Fruit fly (Drosophila melanogaster) whole organism, embryonic: ENCODE data around the gene TotB.

Experiments
- Bdp1 ChIP-seq: fragments of 200-800 bp; sonication (Bioruptor generic); optimal IDR thresholded peaks from 3 replicates; lab custom pipeline; 2016; ENCODE audit warnings: missing biosample characterization, missing genetic modification characterization
- Bteb2 ChIP-seq: fragments of 200-800 bp; sonication (Bioruptor generic); optimal IDR thresholded peaks from 2 replicates; lab custom pipeline; 2016; ENCODE audit warnings: missing biosample characterization, missing genetic modification characterization
- CG10543 ChIP-seq: fragments of 200-800 bp; sonication (Bioruptor generic); optimal IDR thresholded peaks from 3 replicates; lab custom pipeline; 2017; ENCODE audit warnings: missing biosample characterization, mild to moderate bottlenecking, missing genetic modification characterization, moderate library complexity
- CG11696 ChIP-seq: fragments of 200-800 bp; sonication (Bioruptor generic); IDR thresholded peaks from 2 replicates; pipeline ENCODE4 v1.3.6; 2022; ENCODE audit warnings: missing biosample characterization, missing genetic modification characterization
- CG12391 ChIP-seq: fragments of 200-800 bp; sonication (Bioruptor generic); optimal IDR thresholded peaks from 3 replicates; lab custom pipeline; 2018; ENCODE audit warnings: missing biosample characterization, mild to moderate bottlenecking, missing genetic modification characterization, moderate library complexity
- CG12769 ChIP-seq: fragments of 200-800 bp; sonication (Bioruptor generic); optimal IDR thresholded peaks from 2 replicates; lab custom pipeline; 2019; ENCODE audit warnings: missing biosample characterization, mild to moderate bottlenecking, missing genetic modification characterization, moderate library complexity
- CG15479 ChIP-seq: fragments of 200-800 bp; sonication (Bioruptor generic); optimal IDR thresholded peaks from 3 replicates; lab custom pipeline; 2019; ENCODE audit warnings: missing biosample characterization, mild to moderate bottlenecking, missing genetic modification characterization, moderate library complexity
- CG16863 ChIP-seq: fragments of 200-800 bp; sonication (Bioruptor generic); optimal IDR thresholded peaks from 3 replicates; lab custom pipeline; 2016; ENCODE audit warnings: missing biosample characterization, missing genetic modification characterization
- CG17328 ChIP-seq: fragments of 200-800 bp; sonication (Bioruptor generic); IDR thresholded peaks from 2 replicates; pipeline ENCODE4 v1.3.6; 2022; ENCODE audit warnings: missing biosample characterization, missing genetic modification characterization
- CG17829 ChIP-seq: fragments of 200-800 bp; optimal IDR thresholded peaks from 2 replicates; lab custom pipeline; 2019; ENCODE audit warnings: missing biosample characterization, mild to moderate bottlenecking, missing genetic modification characterization, moderate library complexity
- CG32532 ChIP-seq: fragments of 200-800 bp; sonication (Bioruptor generic); IDR thresholded peaks from 2 replicates; pipeline ENCODE4 v1.3.6; 2022; ENCODE audit warnings: missing biosample characterization, missing genetic modification characterization
- CG32772 ChIP-seq: fragments of 200-800 bp; sonication (Bioruptor generic); IDR thresholded peaks from 2 replicates; pipeline ENCODE4 v1.3.6; 2022; ENCODE audit warnings: missing biosample characterization, missing genetic modification characterization
- CG34376 ChIP-seq: fragments of 200-800 bp; sonication (Bioruptor generic); optimal IDR thresholded peaks from 2 replicates; lab custom pipeline; 2018; ENCODE audit warnings: missing biosample characterization, mild to moderate bottlenecking, missing genetic modification characterization
- CG4360 ChIP-seq: fragments of 200-800 bp; sonication (Bioruptor generic); IDR thresholded peaks from 2 replicates; pipeline ENCODE4 v1.3.6; 2022; ENCODE audit warnings: missing biosample characterization, missing genetic modification characterization
- CG7786 ChIP-seq: fragments of 200-800 bp; sonication (Bioruptor generic); optimal IDR thresholded peaks from 2 replicates; lab custom pipeline; 2016; ENCODE audit warnings: missing biosample characterization, missing genetic modification characterization
- CG7963 ChIP-seq: fragments of 200-800 bp; sonication (Bioruptor generic); IDR thresholded peaks from 3 replicates; pipeline ENCODE4 v1.3.6; 2022; ENCODE audit warnings: missing biosample characterization, missing genetic modification characterization; ENCODE audit not compliant: partially characterized antibody
- CG8944 ChIP-seq: fragments of 200-800 bp; sonication (Bioruptor generic); optimal IDR thresholded peaks from 3 replicates; lab custom pipeline; 2016; ENCODE audit warnings: missing biosample characterization, missing genetic modification characterization
- CG9727 ChIP-seq: fragments of 200-800 bp; sonication (Bioruptor generic); optimal IDR thresholded peaks from 3 replicates; lab custom pipeline; 2017; ENCODE audit warnings: missing biosample characterization, mild to moderate bottlenecking, missing genetic modification characterization
- Dbx ChIP-seq: fragments of 200-800 bp; sonication (Bioruptor generic); IDR thresholded peaks from 3 replicates; pipeline ENCODE4 v1.3.6; 2022; ENCODE audit warnings: missing biosample characterization, missing genetic modification characterization
- Deaf1 ChIP-seq: fragments of 200-800 bp; optimal IDR thresholded peaks from 3 replicates; lab custom pipeline; 2019; ENCODE audit warnings: missing biosample characterization, mild to moderate bottlenecking, missing genetic modification characterization, moderate library complexity
- Ets97D ChIP-seq: fragments of 200-800 bp; sonication (Bioruptor generic); optimal IDR thresholded peaks from 3 replicates; lab custom pipeline; 2016; ENCODE audit warnings: missing biosample characterization, missing genetic modification characterization
- HLH54F ChIP-seq: fragments of 200-800 bp; sonication (Bioruptor generic); optimal IDR thresholded peaks from 3 replicates; lab custom pipeline; 2016; ENCODE audit warnings: missing biosample characterization, missing genetic modification characterization
- Hand ChIP-seq: fragments of 200-800 bp; sonication (Bioruptor generic); optimal IDR thresholded peaks from 2 replicates; lab custom pipeline; 2017; ENCODE audit warnings: mild to moderate bottlenecking, missing biosample characterization, missing genetic modification reagents, missing genetic modification characterization
- Lhr ChIP-seq: fragments of 200-800 bp; sonication (Bioruptor generic); optimal IDR thresholded peaks from 3 replicates; lab custom pipeline; 2017; ENCODE audit warnings: mild to moderate bottlenecking, missing biosample characterization, missing genetic modification reagents, missing genetic modification characterization
- Myb ChIP-seq: fragments of 200-800 bp; sonication (Bioruptor generic); optimal IDR thresholded peaks from 2 replicates; lab custom pipeline; 2016; ENCODE audit warnings: missing biosample characterization, missing genetic modification characterization
- NC2α ChIP-seq: fragments of 200-800 bp; sonication (Bioruptor generic); optimal IDR thresholded peaks from 2 replicates; lab custom pipeline; 2016; ENCODE audit warnings: missing biosample characterization, missing genetic modification characterization
- NfI ChIP-seq: fragments of 200-800 bp; sonication (Bioruptor generic); optimal IDR thresholded peaks from 3 replicates; lab custom pipeline; 2018; ENCODE audit warnings: missing biosample characterization, mild to moderate bottlenecking, missing genetic modification characterization, moderate library complexity
- Opbp ChIP-seq: fragments of 200-800 bp; sonication (Bioruptor generic); IDR thresholded peaks from 3 replicates; pipeline ENCODE4 v1.3.6; 2022; ENCODE audit warnings: missing biosample characterization, missing genetic modification characterization; ENCODE audit not compliant: partially characterized antibody
- Ptx1 ChIP-seq: fragments of 200-800 bp; sonication (Bioruptor generic); IDR thresholded peaks from 2 replicates; pipeline ENCODE4 v1.3.6; 2022; ENCODE audit warnings: missing biosample characterization, missing genetic modification characterization
- Vsx1 ChIP-seq: fragments of 200-800 bp; sonication (Bioruptor generic); optimal IDR thresholded peaks from 2 replicates; lab custom pipeline; 2017; ENCODE audit warnings: missing biosample characterization, mild to moderate bottlenecking, missing genetic modification characterization, missing genetic modification reagents
- Xbp1 ChIP-seq: fragments of 200-800 bp; sonication (Bioruptor generic); optimal IDR thresholded peaks from 3 replicates; lab custom pipeline; 2016; ENCODE audit warnings: missing biosample characterization, mild to moderate bottlenecking, missing genetic modification characterization
- al ChIP-seq: fragments of 200-800 bp; sonication (Bioruptor generic); IDR thresholded peaks from 2 replicates; pipeline ENCODE4 v1.3.6; 2022; ENCODE audit warnings: missing biosample characterization, missing genetic modification characterization
- amos ChIP-seq: fragments of 200-800 bp; sonication (Bioruptor generic); IDR thresholded peaks from 2 replicates; pipeline ENCODE4 v1.3.6; 2022; ENCODE audit warnings: missing biosample characterization, missing genetic modification characterization; ENCODE audit not compliant: partially characterized antibody
- chif ChIP-seq, 2 experiments: fragments of 200-800 bp; sonication (Bioruptor generic); optimal IDR thresholded peaks; 3 replicates each; lab custom pipeline; 2016; ENCODE audit warnings: missing biosample characterization in 2 of 2, missing genetic modification characterization in 2 of 2
- crp ChIP-seq, 2 experiments: fragments of 200-800 bp; sonication (Bioruptor generic); optimal IDR thresholded peaks; 2 replicates in 1 of 2; 3 replicates in 1 of 2; lab custom pipeline; 2017; ENCODE audit warnings: missing biosample characterization in 2 of 2, missing genetic modification characterization in 2 of 2, mild to moderate bottlenecking in 1 of 2, moderate library complexity in 1 of 2
- danr ChIP-seq: fragments of 200-800 bp; sonication (Bioruptor generic); IDR thresholded peaks from 2 replicates; pipeline ENCODE4 v1.3.6; 2022; ENCODE audit warnings: missing biosample characterization, missing genetic modification characterization
- dmrt11E ChIP-seq: fragments of 200-800 bp; sonication (Bioruptor generic); optimal IDR thresholded peaks from 3 replicates; lab custom pipeline; 2018; ENCODE audit warnings: missing biosample characterization, mild to moderate bottlenecking, missing genetic modification characterization, moderate library complexity
- dpn ChIP-seq, 2 experiments: fragments of 200-800 bp; sonication (Bioruptor generic); optimal IDR thresholded peaks; 3 replicates each; lab custom pipeline; 2016; ENCODE audit warnings: missing biosample characterization in 2 of 2, missing genetic modification characterization in 2 of 2
- fd102C ChIP-seq: fragments of 200-800 bp; sonication (Bioruptor generic); optimal IDR thresholded peaks from 2 replicates; lab custom pipeline; 2018; ENCODE audit warnings: missing biosample characterization, mild to moderate bottlenecking, missing genetic modification characterization, moderate library complexity
- gce ChIP-seq: fragments of 200-800 bp; sonication (Bioruptor generic); IDR thresholded peaks from 3 replicates; pipeline ENCODE4 v1.3.6; 2022; ENCODE audit warnings: missing biosample characterization, missing genetic modification characterization
- gcm2 ChIP-seq: fragments of 200-800 bp; sonication (Bioruptor generic); optimal IDR thresholded peaks from 2 replicates; lab custom pipeline; 2016; ENCODE audit warnings: missing biosample characterization, missing genetic modification characterization
- kni ChIP-seq: fragments of 200-800 bp; sonication (Bioruptor generic); optimal IDR thresholded peaks from 3 replicates; lab custom pipeline; 2017; ENCODE audit warnings: mild to moderate bottlenecking, missing biosample characterization, missing genetic modification reagents, missing genetic modification characterization
- nerfin-1 ChIP-seq: fragments of 200-800 bp; sonication (Bioruptor generic); optimal IDR thresholded peaks from 3 replicates; lab custom pipeline; 2019; ENCODE audit warnings: missing biosample characterization, mild to moderate bottlenecking, missing genetic modification characterization, moderate library complexity
- phol ChIP-seq: fragments of 200-800 bp; sonication (Bioruptor generic); optimal IDR thresholded peaks from 3 replicates; lab custom pipeline; 2018; ENCODE audit warnings: missing biosample characterization, mild to moderate bottlenecking, missing genetic modification characterization, moderate library complexity
- pnt ChIP-seq: fragments of 200-800 bp; sonication (Bioruptor generic); optimal IDR thresholded peaks from 3 replicates; lab custom pipeline; 2016; ENCODE audit warnings: missing biosample characterization, missing genetic modification characterization
- row ChIP-seq: fragments of 200-800 bp; sonication (Bioruptor generic); IDR thresholded peaks from 3 replicates; pipeline ENCODE4 v1.3.6; 2022; ENCODE audit warnings: missing biosample characterization, missing genetic modification characterization
- trem ChIP-seq: fragments of 200-800 bp; optimal IDR thresholded peaks from 3 replicates; lab custom pipeline; 2019; ENCODE audit warnings: missing biosample characterization, mild to moderate bottlenecking, missing genetic modification characterization, moderate library complexity
- ttk ChIP-seq: fragments of 200-800 bp; sonication (Bioruptor generic); IDR thresholded peaks from 2 replicates; pipeline ENCODE4 v2.1.2; 2022; ENCODE audit warnings: missing biosample characterization, missing genetic modification characterization
- vvl ChIP-seq: fragments of 200-800 bp; sonication (Bioruptor generic); IDR thresholded peaks from 2 replicates; pipeline ENCODE4 v1.3.6; 2022; ENCODE audit warnings: missing biosample characterization, missing genetic modification characterization

TotB gene

DNA sequence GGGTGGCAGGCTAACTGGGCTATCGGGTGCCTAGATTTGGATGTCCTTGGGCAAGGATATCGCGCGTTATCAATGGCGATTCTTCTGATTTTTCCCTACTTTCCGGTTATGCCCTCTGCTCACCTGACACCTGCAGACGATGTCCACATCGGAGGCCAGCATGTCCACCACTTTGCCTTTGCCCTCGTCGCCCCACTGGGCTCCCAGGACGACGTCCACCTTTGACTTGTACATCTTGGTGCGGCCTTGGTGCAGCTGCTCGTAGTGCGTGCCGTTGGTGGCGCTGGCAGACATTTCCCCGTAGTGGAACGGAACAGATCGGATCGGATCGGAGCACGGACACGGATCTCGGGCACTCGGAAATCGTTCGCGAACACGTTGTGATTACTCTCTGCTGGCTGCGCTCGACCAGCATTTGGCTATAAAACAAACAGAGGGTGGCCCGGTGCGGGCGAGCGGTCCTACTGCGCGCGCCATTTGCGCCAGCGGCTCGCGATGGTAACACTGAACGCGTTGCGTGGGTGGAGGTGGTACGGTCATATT lies 43.5 kb upstream of the TotB start, which contains the start of gene Adss (continued):
- TF ChIP-seq CG4360 (peak; percentile 25; the same call in 1 of the 2 replicates), al (GFP tag; lab: Robert Waterston, UW) (peak; percentile 15; the same call in 1 of the 2 replicates), dpn (GFP tag; optimal IDR thresholded peaks at IDR 0.05; lab: Kevin White, UChicago) (no peak), Hand (GFP tag; lab: Kevin White, UChicago) (peak; percentile 47), gcm2 (no peak), Vsx1 (no peak), CG9727 (GFP tag; lab: Kevin White, UChicago) (peak; percentile 33), amos (GFP tag; lab: Robert Waterston, UW) (peak; percentile 49; the same call in 1 of the 2 replicates), CG12769 (tag; lab: Kevin White, UChicago) (no peak), Myb (peak; percentile 62), Dbx (GFP tag; lab: Robert Waterston, UW) (peak; percentile 77; the same call in 2 of the 3 replicates), Ets97D (GFP tag; lab: Kevin White, UChicago) (peak; percentile 50), pnt (GFP tag; lab: Kevin White, UChicago) (no peak), CG11696 (GFP tag; lab: Robert Waterston, UW) (no peak), CG8944 (GFP tag; lab: Kevin White, UChicago) (no peak), dmrt11E (tag; lab: Kevin White, UChicago) (no peak), chif (GFP tag; optimal IDR thresholded peaks at IDR 0.05; lab: Kevin White, UChicago) (peak in 1 of 2 experiments; percentile 24), Opbp (GFP tag; lab: Robert Waterston, UW) (peak; percentile 53; the same call in 2 of the 3 replicates), trem (tag; lab: Kevin White, UChicago) (peak; percentile 46), nerfin-1 (peak; percentile 12), crp (GFP tag; optimal IDR thresholded peaks at IDR 0.05; lab: Kevin White, UChicago) (peak in 1 of 2 experiments; percentile 64), Ptx1 (GFP tag; lab: Robert Waterston, UW) (no peak), ttk (GFP tag; lab: Robert Waterston, UW) (0 out of 2 replicates have a peak, but pooled peaks have one; percentile 14), CG32532 (GFP tag; lab: Robert Waterston, UW) (peak; percentile 60), Bteb2 (no peak), kni (GFP tag; lab: Kevin White, UChicago) (peak; percentile 77), NC2α (GFP tag; lab: Kevin White, UChicago) (peak; percentile 33), vvl (GFP tag; lab: Robert Waterston, UW) (peak; percentile 41; the same call in 1 of the 2 replicates), NfI (GFP tag; lab: Kevin White, UChicago) (peak; percentile 5), gce (no peak), fd102C (GFP tag; lab: Kevin White, UChicago) (no peak), danr (GFP tag; lab: Robert Waterston, UW) (no peak), CG15479 (GFP tag; lab: Kevin White, UChicago) (peak; percentile 81), CG7786 (GFP tag; lab: Kevin White, UChicago) (peak; percentile 45), CG17328 (GFP tag; lab: Robert Waterston, UW) (peak; percentile 22; the same call in 1 of the 2 replicates), CG7963 (0 out of 3 replicates have a peak, but pooled peaks have one; percentile 30), CG12391 (tag; lab: Kevin White, UChicago) (peak; percentile 29), CG34376 (GFP tag; lab: Kevin White, UChicago) (peak; percentile 72), Bdp1 (peak; percentile 18), row (GFP tag; lab: Robert Waterston, UW) (peak; percentile 53; the same call in 2 of the 3 replicates), Lhr (peak; percentile 52), CG16863 (GFP tag; lab: Kevin White, UChicago) (peak; percentile 18), CG10543 (GFP tag; lab: Kevin White, UChicago) (peak; percentile 29), CG32772 (GFP tag; lab: Robert Waterston, UW) (no peak), CG17829 (peak; percentile 3), Deaf1 (peak; percentile 78), phol (tag; lab: Kevin White, UChicago) (peak; percentile 48), HLH54F (no peak), Xbp1 (peak; percentile 29)
